Fruit fly (Drosophila melanogaster) whole organism, embryonic: ENCODE measurements around the gene Hip14.

Source experiments
- Ada2b ChIP-seq: fragments of 200-800 bp; sonication (Bioruptor generic); IDR thresholded peaks from 2 replicates; pipeline ENCODE4 v1.3.6; 2022; ENCODE audit warnings: missing biosample characterization, missing genetic modification characterization
- Atf6 ChIP-seq: fragments of 200-800 bp; sonication (Bioruptor generic); IDR thresholded peaks from 2 replicates; pipeline ENCODE4 v1.3.6; 2022; ENCODE audit warnings: missing biosample characterization, missing genetic modification characterization
- Bgb ChIP-seq: fragments of 200-800 bp; sonication (Bioruptor generic); IDR thresholded peaks from 2 replicates; pipeline ENCODE4 v1.3.6; 2022; ENCODE audit warnings: missing biosample characterization, missing genetic modification characterization; ENCODE audit not compliant: partially characterized antibody
- CG10979 ChIP-seq: fragments of 200-800 bp; sonication (Bioruptor generic); optimal IDR thresholded peaks from 2 replicates; lab custom pipeline; 2018; ENCODE audit warnings: missing biosample characterization, mild to moderate bottlenecking, missing genetic modification characterization, moderate library complexity
- CG12155 ChIP-seq: fragments of 200-800 bp; sonication (Bioruptor generic); optimal IDR thresholded peaks from 3 replicates; lab custom pipeline; 2016; ENCODE audit warnings: missing biosample characterization, missing genetic modification characterization
- CG12219 ChIP-seq: fragments of 200-800 bp; sonication (Bioruptor generic); optimal IDR thresholded peaks from 3 replicates; lab custom pipeline; 2018; ENCODE audit warnings: missing biosample characterization, mild to moderate bottlenecking, missing genetic modification characterization
- CG13424 ChIP-seq: fragments of 200-800 bp; sonication (Bioruptor generic); optimal IDR thresholded peaks from 2 replicates; lab custom pipeline; 2019; ENCODE audit warnings: missing biosample characterization, mild to moderate bottlenecking, missing genetic modification characterization, moderate library complexity
- CG15514 ChIP-seq: fragments of 200-800 bp; sonication (Bioruptor generic); optimal IDR thresholded peaks from 3 replicates; lab custom pipeline; 2017; ENCODE audit warnings: missing biosample characterization, missing genetic modification characterization, mild to moderate bottlenecking, moderate library complexity, missing genetic modification reagents
- CG1647 ChIP-seq: fragments of 200-800 bp; sonication (Bioruptor generic); optimal IDR thresholded peaks from 3 replicates; lab custom pipeline; 2016; ENCODE audit warnings: missing biosample characterization, missing genetic modification characterization
- CG1792 ChIP-seq: fragments of 200-800 bp; sonication (Bioruptor generic); optimal IDR thresholded peaks from 2 replicates; lab custom pipeline; 2016; ENCODE audit warnings: missing biosample characterization, missing genetic modification characterization
- CG1832 ChIP-seq: fragments of 200-800 bp; sonication (Bioruptor generic); optimal IDR thresholded peaks from 2 replicates; lab custom pipeline; 2017; ENCODE audit warnings: missing biosample characterization, mild to moderate bottlenecking, missing genetic modification characterization, inconsistent platforms
- CG18619 ChIP-seq: fragments of 200-800 bp; sonication (Bioruptor generic); optimal IDR thresholded peaks from 3 replicates; lab custom pipeline; 2017; ENCODE audit warnings: missing biosample characterization, mild to moderate bottlenecking, missing genetic modification characterization
- CG32532 ChIP-seq: fragments of 200-800 bp; sonication (Bioruptor generic); IDR thresholded peaks from 2 replicates; pipeline ENCODE4 v1.3.6; 2022; ENCODE audit warnings: missing biosample characterization, missing genetic modification characterization
- CG3847 ChIP-seq: fragments of 200-800 bp; sonication (Bioruptor generic); IDR thresholded peaks from 2 replicates; pipeline ENCODE4 v1.3.6; 2022; ENCODE audit warnings: missing biosample characterization, missing genetic modification characterization
- CG4328 ChIP-seq: fragments of 200-800 bp; sonication (Bioruptor generic); optimal IDR thresholded peaks from 3 replicates; lab custom pipeline; 2017; ENCODE audit warnings: missing biosample characterization, missing genetic modification reagents, missing genetic modification characterization
- CG43689 ChIP-seq: fragments of 200-800 bp; sonication (Bioruptor generic); IDR thresholded peaks from 2 replicates; pipeline ENCODE4 v1.3.6; 2022; ENCODE audit warnings: missing biosample characterization, missing genetic modification characterization
- CG6854 ChIP-seq: fragments of 200-800 bp; sonication (Bioruptor generic); optimal IDR thresholded peaks from 3 replicates; lab custom pipeline; 2017; ENCODE audit warnings: missing biosample characterization, mild to moderate bottlenecking, missing genetic modification characterization
- CG7357 ChIP-seq: fragments of 200-800 bp; sonication (Bioruptor generic); IDR thresholded peaks from 3 replicates; pipeline ENCODE4 v1.3.6; 2022; ENCODE audit warnings: missing biosample characterization, missing genetic modification characterization
- CG8478 ChIP-seq: fragments of >200 bp; optimal IDR thresholded peaks from 2 replicates; lab custom pipeline; 2018
- D19A ChIP-seq: fragments of 200-800 bp; optimal IDR thresholded peaks from 3 replicates; lab custom pipeline; 2019; ENCODE audit warnings: missing biosample characterization, mild to moderate bottlenecking, missing genetic modification characterization, moderate library complexity
- Dek ChIP-seq: fragments of 200-800 bp; sonication (Bioruptor generic); optimal IDR thresholded peaks from 3 replicates; lab custom pipeline; 2019; ENCODE audit warnings: missing biosample characterization, mild to moderate bottlenecking, missing genetic modification characterization, moderate library complexity
- Dfd ChIP-seq, 2 experiments: fragments of >200 bp; optimal IDR thresholded peaks; 2 replicates each; lab custom pipeline; 2017; ENCODE audit warnings: missing biosample characterization in 2 of 2, missing genetic modification characterization in 2 of 2
- Fer1 ChIP-seq: fragments of 200-800 bp; sonication (Bioruptor generic); optimal IDR thresholded peaks from 2 replicates; lab custom pipeline; 2017; ENCODE audit warnings: missing biosample characterization, mild to moderate bottlenecking, missing genetic modification characterization
- Gug ChIP-seq: fragments of 200-800 bp; sonication (Bioruptor generic); IDR thresholded peaks from 4 replicates; pipeline ENCODE4 v1.3.6; 2022; ENCODE audit warnings: missing biosample characterization, missing genetic modification characterization
- H2.0 ChIP-seq: fragments of 200-800 bp; sonication (Bioruptor generic); IDR thresholded peaks from 2 replicates; pipeline ENCODE4 v1.3.6; 2022; ENCODE audit warnings: missing biosample characterization, missing genetic modification characterization
- Hmr ChIP-seq: fragments of 200-800 bp; sonication (Bioruptor generic); optimal IDR thresholded peaks from 3 replicates; lab custom pipeline; 2017; ENCODE audit warnings: mild to moderate bottlenecking, missing biosample characterization, missing genetic modification reagents, missing genetic modification characterization
- Kr ChIP-seq: fragments of 200-800 bp; sonication (Bioruptor generic); optimal IDR thresholded peaks from 2 replicates; lab custom pipeline; 2017; ENCODE audit warnings: missing biosample characterization, mild to moderate bottlenecking, missing genetic modification characterization
- MESR4 ChIP-seq: fragments of 200-800 bp; sonication (Bioruptor generic); optimal IDR thresholded peaks from 2 replicates; lab custom pipeline; 2018; ENCODE audit warnings: missing biosample characterization, mild to moderate bottlenecking, missing genetic modification characterization, moderate library complexity
- Nf-YB ChIP-seq: fragments of 200-800 bp; sonication (Bioruptor generic); optimal IDR thresholded peaks from 3 replicates; lab custom pipeline; 2019; ENCODE audit warnings: missing biosample characterization, mild to moderate bottlenecking, missing genetic modification characterization, moderate library complexity
- Poxn ChIP-seq: fragments of 200-800 bp; sonication (Bioruptor generic); IDR thresholded peaks from 2 replicates; pipeline ENCODE4 v1.3.6; 2022; ENCODE audit warnings: missing biosample characterization, missing genetic modification characterization
- Sox100B ChIP-seq: fragments of 200-800 bp; sonication (Bioruptor generic); optimal IDR thresholded peaks from 3 replicates; lab custom pipeline; 2018; ENCODE audit warnings: missing biosample characterization, mild to moderate bottlenecking, missing genetic modification characterization
- Spps ChIP-seq: fragments of 200-800 bp; sonication (Bioruptor generic); optimal IDR thresholded peaks from 2 replicates; lab custom pipeline; 2018; ENCODE audit warnings: missing biosample characterization, mild to moderate bottlenecking, missing genetic modification characterization
- Sry-β ChIP-seq: fragments of 200-800 bp; sonication (Bioruptor generic); optimal IDR thresholded peaks from 2 replicates; lab custom pipeline; 2018; ENCODE audit warnings: missing biosample characterization, mild to moderate bottlenecking, missing genetic modification characterization, moderate library complexity
- bbx ChIP-seq: fragments of 200-800 bp; sonication (Bioruptor generic); IDR thresholded peaks from 2 replicates; pipeline ENCODE4 v1.3.6; 2022; ENCODE audit warnings: missing biosample characterization, missing genetic modification characterization; ENCODE audit not compliant: partially characterized antibody
- bowl ChIP-seq: fragments of 200-800 bp; sonication (Bioruptor generic); IDR thresholded peaks from 2 replicates; pipeline ENCODE4 v1.3.6; 2022; ENCODE audit warnings: missing biosample characterization, missing genetic modification characterization
- cad ChIP-seq: fragments of >200 bp; optimal IDR thresholded peaks from 2 replicates; lab custom pipeline; 2017; ENCODE audit warnings: missing biosample characterization, missing genetic modification characterization
- chn ChIP-seq: fragments of 200-800 bp; sonication (Bioruptor generic); optimal IDR thresholded peaks from 2 replicates; lab custom pipeline; 2016; ENCODE audit warnings: missing biosample characterization, missing genetic modification characterization
- crc ChIP-seq: fragments of 200-800 bp; sonication (Bioruptor generic); optimal IDR thresholded peaks from 2 replicates; lab custom pipeline; 2016; ENCODE audit warnings: missing biosample characterization, missing genetic modification characterization
- hbn ChIP-seq: fragments of 200-800 bp; sonication (Bioruptor generic); IDR thresholded peaks from 2 replicates; pipeline ENCODE4 v1.3.6; 2022; ENCODE audit warnings: missing biosample characterization, missing genetic modification characterization; ENCODE audit not compliant: partially characterized antibody
- knrl ChIP-seq: fragments of 200-800 bp; sonication (Bioruptor generic); IDR thresholded peaks from 3 replicates; pipeline ENCODE4 v1.3.6; 2022; ENCODE audit warnings: missing biosample characterization, missing genetic modification characterization; ENCODE audit not compliant: partially characterized antibody
- nerfin-2 ChIP-seq: fragments of 200-800 bp; sonication (Bioruptor generic); IDR thresholded peaks from 2 replicates; pipeline ENCODE4 v1.3.6; 2022; ENCODE audit warnings: missing biosample characterization, missing genetic modification characterization; ENCODE audit not compliant: partially characterized antibody
- onecut ChIP-seq: fragments of 200-800 bp; sonication (Bioruptor generic); IDR thresholded peaks from 2 replicates; pipeline ENCODE4 v1.3.6; 2022; ENCODE audit warnings: missing biosample characterization, missing genetic modification characterization
- p53 ChIP-seq: fragments of 200-800 bp; sonication (Bioruptor generic); optimal IDR thresholded peaks from 2 replicates; lab custom pipeline; 2016; ENCODE audit warnings: missing biosample characterization, missing genetic modification characterization
- pros ChIP-seq: fragments of 200-800 bp; sonication (Bioruptor generic); optimal IDR thresholded peaks from 3 replicates; lab custom pipeline; 2019; ENCODE audit warnings: missing biosample characterization, mild to moderate bottlenecking, missing genetic modification characterization, moderate library complexity
- pzg ChIP-seq: fragments of 200-800 bp; sonication (Bioruptor generic); optimal IDR thresholded peaks from 3 replicates; lab custom pipeline; 2018; ENCODE audit warnings: missing biosample characterization, mild to moderate bottlenecking, missing genetic modification characterization, moderate library complexity
- rib ChIP-seq: fragments of 200-800 bp; sonication (Bioruptor generic); IDR thresholded peaks from 2 replicates; pipeline ENCODE4 v1.3.6; 2022; ENCODE audit warnings: missing biosample characterization, missing genetic modification characterization
- run ChIP-seq: fragments of 200-800 bp; sonication (Bioruptor generic); optimal IDR thresholded peaks from 3 replicates; lab custom pipeline; 2018; ENCODE audit warnings: missing biosample characterization, mild to moderate bottlenecking, missing genetic modification characterization
- tap ChIP-seq: fragments of 200-800 bp; optimal IDR thresholded peaks from 3 replicates; lab custom pipeline; 2019; ENCODE audit warnings: missing biosample characterization, mild to moderate bottlenecking, missing genetic modification characterization, moderate library complexity
- z ChIP-seq: fragments of 200-800 bp; sonication (Bioruptor generic); IDR thresholded peaks from 3 replicates; pipeline ENCODE4 v1.3.6; 2022; ENCODE audit warnings: missing biosample characterization, missing genetic modification characterization

The Hip14 gene

DNA sequence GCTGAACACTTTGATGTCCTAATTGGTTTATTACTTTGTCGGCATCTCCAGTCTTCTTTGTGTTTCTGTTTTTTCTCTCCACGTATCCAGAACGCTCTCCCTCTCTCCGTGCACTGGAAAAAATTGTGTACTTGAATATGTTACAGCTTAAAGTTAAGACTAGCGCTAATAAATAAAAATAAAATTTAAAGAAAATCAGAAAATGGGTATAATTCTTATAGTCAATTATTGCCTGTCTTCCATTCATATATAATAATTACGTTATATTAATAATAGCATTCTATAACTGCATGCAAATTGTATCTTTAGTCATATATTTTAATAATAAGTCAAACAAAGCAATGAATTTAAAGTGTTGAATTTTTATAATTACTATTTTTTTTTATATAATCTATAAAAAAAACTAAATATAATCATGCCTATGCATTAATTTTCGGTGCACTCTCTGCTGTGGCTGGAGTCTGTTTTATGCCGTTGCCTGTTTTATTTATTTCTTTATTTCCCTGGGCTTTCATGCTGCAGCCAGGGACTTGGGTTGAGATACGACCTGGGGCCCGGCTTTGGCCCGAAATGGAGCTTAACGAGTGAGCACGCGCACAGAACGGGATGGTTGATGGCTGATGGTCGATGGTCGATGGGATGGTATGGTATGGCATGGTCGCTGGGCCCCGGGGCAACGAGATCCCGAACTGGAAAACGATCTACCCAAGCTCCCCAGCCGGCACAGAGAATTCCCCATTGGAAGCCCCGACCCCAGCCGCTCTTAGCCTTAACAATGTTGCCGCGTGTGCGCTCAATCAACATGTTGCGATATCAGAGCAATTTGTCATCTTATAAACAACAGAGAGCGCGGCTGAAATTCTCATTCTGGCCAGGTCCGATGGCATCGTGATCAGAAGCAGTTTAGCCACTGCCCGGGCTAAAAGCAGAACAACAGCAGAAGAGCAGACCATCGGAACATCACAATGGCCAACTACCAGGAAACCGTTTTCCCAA lies 28.0 kb downstream of the Hip14 start (continued):
- TF ChIP-seq hbn (GFP tag; lab: Robert Waterston, UW) (no peak), knrl (GFP tag; lab: Robert Waterston, UW) (no peak), CG43689 (GFP tag; lab: Robert Waterston, UW) (no peak), CG32532 (GFP tag; lab: Robert Waterston, UW) (no peak), rib (GFP tag; lab: Robert Waterston, UW) (no peak), Sox100B (GFP tag; lab: Kevin White, UChicago) (peak; percentile 14), Poxn (no peak), z (no peak), pros (GFP tag; lab: Kevin White, UChicago) (no peak), CG10979 (tag; lab: Kevin White, UChicago) (peak; percentile 80), pzg (no peak), Nf-YB (no peak), crc (GFP tag; lab: Kevin White, UChicago) (no peak), CG1647 (GFP tag; lab: Kevin White, UChicago) (no peak), Atf6 (no peak), run (tag; lab: Kevin White, UChicago) (no peak), cad (no peak), CG7357 (GFP tag; lab: Robert Waterston, UW) (no peak), CG12155 (GFP tag; lab: Kevin White, UChicago) (no peak), D19A (peak; percentile 51), Hmr (GFP tag; lab: Kevin White, UChicago) (no peak), Dfd (GFP tag; optimal IDR thresholded peaks at IDR 0.05; lab: Kevin White, UChicago) (no peak), CG15514 (GFP tag; lab: Kevin White, UChicago) (no peak), bbx (no peak), Spps (tag; lab: Kevin White, UChicago) (peak; percentile 35), CG1832 (peak; percentile 6), chn (no peak), Ada2b (GFP tag; lab: Robert Waterston, UW) (no peak), CG3847 (GFP tag; lab: Robert Waterston, UW) (no peak), Fer1 (GFP tag; lab: Kevin White, UChicago) (no peak), Bgb (GFP tag; lab: Robert Waterston, UW) (no peak), tap (tag; lab: Kevin White, UChicago) (no peak), p53 (no peak), H2.0 (GFP tag; lab: Robert Waterston, UW) (no peak), Gug (GFP tag; lab: Robert Waterston, UW) (no peak), onecut (no peak), MESR4 (GFP tag; lab: Kevin White, UChicago) (no peak), Dek (tag; lab: Kevin White, UChicago) (no peak), bowl (GFP tag; lab: Robert Waterston, UW) (no peak), nerfin-2 (GFP tag; lab: Robert Waterston, UW) (no peak), CG13424 (tag; lab: Kevin White, UChicago) (no peak), Kr (GFP tag; lab: Kevin White, UChicago) (no peak), CG6854 (no peak), CG8478 (lab: Kevin White, UChicago) (no peak), CG12219 (no peak), CG1792 (GFP tag; lab: Kevin White, UChicago) (no peak), CG18619 (GFP tag; lab: Kevin White, UChicago) (no peak), CG4328 (no peak), Sry-β (GFP tag; lab: Kevin White, UChicago) (no peak)
